Worm (Caenorhabditis elegans) whole organism, L1 larva: Measurements from ENCODE around the gene ZK829.7.

ENCODE experiments used
- aly-2 ChIP-seq: fragments of 150-350 bp; optimal IDR thresholded peaks from 2 replicates; lab custom pipeline; 2014; ENCODE audit warnings: missing biosample characterization, missing genetic modification characterization
- ceh-82 ChIP-seq, 3 experiments: fragments of 150-350 bp in 1 of 3; sonication (generic microtip) in 2 of 3; optimal IDR thresholded peaks; 2 replicates each; lab custom pipeline; 2014 to 2017; ENCODE audit warnings: missing biosample characterization in 3 of 3, missing genetic modification characterization in 3 of 3
- dsc-1 ChIP-seq: sonication (generic microtip); optimal IDR thresholded peaks from 2 replicates; lab custom pipeline; 2016; ENCODE audit warnings: mild to moderate bottlenecking, missing genetic modification characterization, missing compliant biosample characterization
- egl-27 ChIP-seq, 2 experiments: fragments of 150-350 bp in 1 of 2; sonication (generic microtip); optimal IDR thresholded peaks; 3 replicates each; lab custom pipeline; 2017 to 2018; ENCODE audit warnings: missing biosample characterization in 2 of 2, missing genetic modification characterization in 2 of 2, missing genetic modification reagents in 2 of 2
- lin-15B ChIP-seq: fragments of 150-350 bp; sonication (generic microtip); optimal IDR thresholded peaks from 3 replicates; lab custom pipeline; 2014; ENCODE audit warnings: missing biosample characterization, missing genetic modification characterization
- mab-9 ChIP-seq: fragments of 200-800 bp; sonication (Bioruptor generic); IDR thresholded peaks from 2 replicates; pipeline ENCODE4 v1.3.6; 2022; ENCODE audit warnings: missing genetic modification reagents, missing genetic modification characterization, missing compliant biosample characterization
- unc-86 ChIP-seq: sonication (generic microtip); optimal IDR thresholded peaks from 2 replicates; lab custom pipeline; 2016; ENCODE audit warnings: missing genetic modification characterization, missing compliant biosample characterization
- zag-1 ChIP-seq: fragments of 150-350 bp; optimal IDR thresholded peaks from 2 replicates; lab custom pipeline; 2014; ENCODE audit warnings: missing biosample characterization, missing genetic modification characterization

ce11 chrIV:11955592-11955991 is 5.7 kb downstream of the ZK829.7 start:
- TF ChIP-seq dsc-1 = no peak
- TF ChIP-seq ceh-82 (tag; optimal IDR thresholded peaks at IDR 0.05; lab: Kevin White, UChicago) = no peak
- no peak for TF ChIP-seq lin-15B (tag; lab: Kevin White, UChicago)
- no peak for TF ChIP-seq zag-1 (tag; lab: Kevin White, UChicago)
- peak; percentile 93 for TF ChIP-seq aly-2 (tag; lab: Kevin White, UChicago)
- no peak for TF ChIP-seq unc-86 (tag; lab: Kevin White, UChicago)
- no peak for TF ChIP-seq mab-9 (GFP tag; lab: Robert Waterston, UW)
- no peak for TF ChIP-seq egl-27 (tag; optimal IDR thresholded peaks at IDR 0.05; lab: Kevin White, UChicago)
